Worm (Caenorhabditis elegans) whole organism, midembryonic: ENCODE data around the gene T09A12.1.

Experiments
- T22C8.4 ChIP-seq: fragments of 200-800 bp; sonication (Bioruptor generic); IDR thresholded peaks from 2 replicates; pipeline ENCODE4 v1.3.6; 2022; ENCODE audit warnings: missing genetic modification characterization, missing compliant biosample characterization
- cog-1 ChIP-seq: sonication (generic microtip); optimal IDR thresholded peaks from 2 replicates; lab custom pipeline; 2016; ENCODE audit warnings: missing genetic modification characterization, missing compliant biosample characterization
- ztf-23 ChIP-seq: fragments of 200-800 bp; sonication (Bioruptor generic); IDR thresholded peaks from 2 replicates; pipeline ENCODE4 v1.3.6; 2022; ENCODE audit warnings: missing genetic modification reagents, missing genetic modification characterization, missing compliant biosample characterization
- ztf-29 ChIP-seq: fragments of 200-800 bp; sonication (Bioruptor generic); IDR thresholded peaks from 2 replicates; pipeline ENCODE4 v1.3.6; 2022; ENCODE audit warnings: missing genetic modification reagents, missing genetic modification characterization, missing compliant biosample characterization

- TF ChIP-seq ztf-29 (GFP tag; lab: Robert Waterston, UW), result no peak
- TF ChIP-seq T22C8.4 (GFP tag; lab: Robert Waterston, UW), result no peak
- no peak for TF ChIP-seq ztf-23 (GFP tag; lab: Robert Waterston, UW)
- no peak for TF ChIP-seq cog-1 (tag; lab: Kevin White, UChicago)
Observed at ce11 chrIV:8251346-8251745, 7.1 kb downstream of the T09A12.1 start.
